8 worm cellular contexts compared by ENCODE assay signal in the genomic region with DNA sequence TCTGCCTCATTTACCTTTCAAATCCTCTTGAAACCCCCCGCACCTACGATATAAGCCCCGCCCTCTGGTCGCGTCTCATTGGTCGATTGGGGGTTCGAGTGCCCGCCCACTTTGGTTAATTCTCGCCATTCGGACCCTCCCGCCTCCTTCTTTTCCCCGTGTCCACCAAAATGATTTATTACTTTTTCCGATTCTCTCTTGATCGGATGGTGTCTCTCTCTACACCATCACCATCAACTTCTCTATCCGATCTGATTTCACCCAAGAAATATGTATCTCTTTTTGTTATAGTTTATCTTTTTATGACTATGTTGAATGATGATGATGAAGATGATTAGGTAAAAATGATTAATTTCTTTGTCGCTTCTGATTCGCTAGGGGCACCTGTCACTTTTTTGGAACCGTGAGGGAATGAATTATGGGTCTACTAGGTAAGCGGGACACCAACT.
TF ChIP-seq lines count a peak whose summit lies in the region.

No protein-coding gene starts in this region.

TF ChIP-seq in whole organism, L1 larva, 84 proteins besides CTCF, POLR2A, EP300 and RAD21 (continues in another document):
- TF ChIP-seq lin-14 (GFP tag; optimal IDR thresholded peaks at IDR 0.05; lab: Kevin White, UChicago) (peak; percentile 60), efl-3 (GFP tag; optimal IDR thresholded peaks at IDR 0.05; lab: Kevin White, UChicago) (no peak), dsc-1 (tag; optimal IDR thresholded peaks at IDR 0.05; lab: Kevin White, UChicago) (no peak), blmp-1 (tag; optimal IDR thresholded peaks at IDR 0.05; lab: Kevin White, UChicago) (peak; percentile 28), nhr-20 (tag; optimal IDR thresholded peaks at IDR 0.05; lab: Kevin White, UChicago) (peak; percentile 33), tbx-2 (tag; optimal IDR thresholded peaks at IDR 0.05; lab: Kevin White, UChicago) (peak; percentile 22), nhr-19 (GFP tag; conservative IDR thresholded peaks at IDR 0.05; lab: Robert Waterston, UW) (peak; percentile 32), rnt-1 (tag; optimal IDR thresholded peaks at IDR 0.05; lab: Kevin White, UChicago) (peak; percentile 53), snu-23 (GFP tag; optimal IDR thresholded peaks at IDR 0.05; lab: Kevin White, UChicago) (peak; percentile 34), nhr-85 (tag; lab: Kevin White, UChicago) (peak; percentile 92), irx-1 (tag; optimal IDR thresholded peaks at IDR 0.05; lab: Kevin White, UChicago) (peak; percentile 53)

TF ChIP-seq in whole organism, L2 larva, 48 proteins besides CTCF, POLR2A, EP300 and RAD21 (continues in another document):
- TF ChIP-seq zag-1 (tag; optimal IDR thresholded peaks at IDR 0.05; lab: Kevin White, UChicago) (no peak), aly-2 (tag; optimal IDR thresholded peaks at IDR 0.05; lab: Kevin White, UChicago) (no peak), unc-62 (GFP tag; optimal IDR thresholded peaks at IDR 0.05; lab: Kevin White, UChicago) (peak; percentile 76), ztf-1 (GFP tag; conservative IDR thresholded peaks at IDR 0.05; lab: Robert Waterston, UW) (no peak), nhr-129 (tag; optimal IDR thresholded peaks at IDR 0.05; lab: Kevin White, UChicago) (no peak), ceh-16 (tag; optimal IDR thresholded peaks at IDR 0.05; lab: Kevin White, UChicago) (peak; percentile 76), crh-2 (tag; optimal IDR thresholded peaks at IDR 0.05; lab: Kevin White, UChicago) (no peak), nhr-10 (tag; optimal IDR thresholded peaks at IDR 0.05; lab: Kevin White, UChicago) (no peak), dmd-4 (tag; optimal IDR thresholded peaks at IDR 0.05; lab: Kevin White, UChicago) (no peak), nhr-237 (tag; optimal IDR thresholded peaks at IDR 0.05; lab: Kevin White, UChicago) (no peak), sma-3 (GFP tag; optimal IDR thresholded peaks at IDR 0.05; lab: Kevin White, UChicago) (peak; percentile 10)

TF ChIP-seq in whole organism, L3 larva, 47 proteins besides CTCF, POLR2A, EP300 and RAD21:
- TF ChIP-seq nfya-1 (tag; optimal IDR thresholded peaks at IDR 0.05; lab: Kevin White, UChicago; ENCODE audit: insufficient read depth), result peak; percentile 95
- no peak for TF ChIP-seq elt-3 (tag; optimal IDR thresholded peaks at IDR 0.05; lab: Kevin White, UChicago)
- peak; percentile 60 for TF ChIP-seq unc-62 (GFP tag; optimal IDR thresholded peaks at IDR 0.05; lab: Kevin White, UChicago)
- no peak for TF ChIP-seq ceh-16 (tag; optimal IDR thresholded peaks at IDR 0.05; lab: Kevin White, UChicago)
- peak; percentile 75 for TF ChIP-seq elt-1 (tag; optimal IDR thresholded peaks at IDR 0.05; lab: Kevin White, UChicago)
- no peak for TF ChIP-seq fkh-2 (tag; optimal IDR thresholded peaks at IDR 0.05; lab: Kevin White, UChicago)
- no peak for TF ChIP-seq aly-2 (tag; optimal IDR thresholded peaks at IDR 0.05; lab: Kevin White, UChicago)
- TF ChIP-seq nhr-25 (tag; optimal IDR thresholded peaks at IDR 0.05; lab: Kevin White, UChicago), result peak; percentile 34
- TF ChIP-seq unc-39 (tag; optimal IDR thresholded peaks at IDR 0.05; lab: Kevin White, UChicago), result no peak
TF ChIP-seq in whole organism, L3 larva: peak in this region for 4.

TF ChIP-seq in whole organism, L4 larva, 104 proteins besides CTCF, POLR2A, EP300 and RAD21:
- TF ChIP-seq hlh-11 (tag; optimal IDR thresholded peaks at IDR 0.05; lab: Kevin White, UChicago) (peak; percentile 8), lsy-2 (tag; optimal IDR thresholded peaks at IDR 0.05; lab: Kevin White, UChicago) (peak in 1 of 2 experiments; percentile 48), ceh-32 (tag; optimal IDR thresholded peaks at IDR 0.05; lab: Kevin White, UChicago; ENCODE audit: poor library complexity) (no peak), spr-1 (tag; optimal IDR thresholded peaks at IDR 0.05; lab: Kevin White, UChicago) (no peak), aha-1 (tag; lab: Kevin White, UChicago) (peak; percentile 65), lin-29 (GFP tag; IDR thresholded peaks at IDR 0.05; lab: Robert Waterston, UW) (no peak), mdl-1 (tag; optimal IDR thresholded peaks at IDR 0.05; lab: Kevin White, UChicago) (peak in 1 of 2 experiments; percentile 2), unc-62 (GFP tag; optimal IDR thresholded peaks at IDR 0.05 in 1 of 2; lab: Kevin White, UChicago) (peak in 1 of 2 experiments; percentile 99), unc-62 (tag; optimal IDR thresholded peaks at IDR 0.05; lab: Kevin White, UChicago) (no peak), ceh-20 (GFP tag; IDR thresholded peaks at IDR 0.05; lab: Robert Waterston, UW) (peak; percentile 81)
TF ChIP-seq in whole organism, L4 larva: peak in this region for 6.

TF ChIP-seq in whole organism, early embryonic, 17 proteins besides CTCF, POLR2A, EP300 and RAD21:
- TF ChIP-seq hmg-4 (GFP tag; optimal IDR thresholded peaks at IDR 0.05; lab: Kevin White, UChicago), result peak; percentile 32
- peak; percentile 61 for TF ChIP-seq ceh-13 (GFP tag; optimal IDR thresholded peaks at IDR 0.05; lab: Kevin White, UChicago)
- 0 out of 2 replicates have a peak, but pooled peaks have one; percentile 40 for TF ChIP-seq tbx-11 (GFP tag; IDR thresholded peaks at IDR 0.05; lab: Robert Waterston, UW)
- 0 out of 2 replicates have a peak, but pooled peaks have one; percentile 45 for TF ChIP-seq sea-1 (GFP tag; conservative IDR thresholded peaks at IDR 0.05; lab: Robert Waterston, UW)
- no peak for TF ChIP-seq F13C5.2 (tag; optimal IDR thresholded peaks at IDR 0.05; lab: Kevin White, UChicago)

TF ChIP-seq in whole organism, late embryonic, 69 proteins besides CTCF, POLR2A, EP300 and RAD21 (continues in another document):
- TF ChIP-seq dmd-4 (tag; optimal IDR thresholded peaks at IDR 0.05; lab: Kevin White, UChicago; ENCODE audit: borderline replicate concordance) (no peak), unc-55 (GFP tag; optimal IDR thresholded peaks at IDR 0.05; lab: Kevin White, UChicago) (peak; percentile 98), lim-6 (tag; optimal IDR thresholded peaks at IDR 0.05; lab: Kevin White, UChicago) (no peak), elt-4 (tag; optimal IDR thresholded peaks at IDR 0.05; lab: Kevin White, UChicago) (no peak), ceh-2 (tag; optimal IDR thresholded peaks at IDR 0.05; lab: Kevin White, UChicago) (no peak), tbx-7 (tag; optimal IDR thresholded peaks at IDR 0.05; lab: Kevin White, UChicago) (no peak), tbx-2 (tag; optimal IDR thresholded peaks at IDR 0.05; lab: Kevin White, UChicago) (peak; percentile 14), nfya-1 (tag; optimal IDR thresholded peaks at IDR 0.05; lab: Kevin White, UChicago) (peak; percentile 91), ref-2 (tag; optimal IDR thresholded peaks at IDR 0.05; lab: Kevin White, UChicago) (no peak), unc-86 (tag; optimal IDR thresholded peaks at IDR 0.05; lab: Kevin White, UChicago) (no peak), ztf-16 (tag; optimal IDR thresholded peaks at IDR 0.05; lab: Kevin White, UChicago) (no peak), ceh-18 (tag; optimal IDR thresholded peaks at IDR 0.05; lab: Kevin White, UChicago) (peak; percentile 9), sox-4 (tag; optimal IDR thresholded peaks at IDR 0.05; lab: Kevin White, UChicago) (no peak), hlh-30 (tag; optimal IDR thresholded peaks at IDR 0.05; lab: Kevin White, UChicago; ENCODE audit: insufficient read depth) (no peak), ttx-3 (tag; optimal IDR thresholded peaks at IDR 0.05; lab: Kevin White, UChicago) (no peak)

TF ChIP-seq in whole organism, mixed stage, embryonic, 35 proteins besides CTCF, POLR2A, EP300 and RAD21:
- TF ChIP-seq ztf-11 (tag; optimal IDR thresholded peaks at IDR 0.05; lab: Kevin White, UChicago), result no peak
- TF ChIP-seq lsy-2 (tag; optimal IDR thresholded peaks at IDR 0.05; lab: Kevin White, UChicago), result peak; percentile 61
- TF ChIP-seq M03D4.4 (tag; optimal IDR thresholded peaks at IDR 0.05; lab: Kevin White, UChicago), result peak; percentile 11
- TF ChIP-seq pha-4 (tag; optimal IDR thresholded peaks at IDR 0.05; lab: Kevin White, UChicago), result no peak
- no peak for TF ChIP-seq sem-2 (GFP tag; optimal IDR thresholded peaks at IDR 0.05; lab: Kevin White, UChicago)
- TF ChIP-seq unc-120 (tag; optimal IDR thresholded peaks at IDR 0.05; lab: Kevin White, UChicago; ENCODE audit: poor library complexity, severe bottlenecking), result peak; percentile 84
- no peak for TF ChIP-seq lin-13 (tag; optimal IDR thresholded peaks at IDR 0.05; lab: Kevin White, UChicago)
- no peak for TF ChIP-seq cnd-1 (tag; optimal IDR thresholded peaks at IDR 0.05; lab: Kevin White, UChicago)
- TF ChIP-seq mab-5 (tag; optimal IDR thresholded peaks at IDR 0.05; lab: Kevin White, UChicago), result peak; percentile 92
- no peak for TF ChIP-seq nhr-2 (tag; optimal IDR thresholded peaks at IDR 0.05; lab: Kevin White, UChicago)
- TF ChIP-seq unc-62 (GFP tag; optimal IDR thresholded peaks at IDR 0.05; lab: Kevin White, UChicago), result peak; percentile 99
- TF ChIP-seq ces-1 (GFP tag; optimal IDR thresholded peaks at IDR 0.05; lab: Kevin White, UChicago), result no peak

TF ChIP-seq in whole organism, young adult, 124 proteins besides CTCF, POLR2A, EP300 and RAD21:
- TF ChIP-seq nfyb-1 (GFP tag; IDR thresholded peaks at IDR 0.05; lab: Robert Waterston, UW) (peak; percentile 84), mxl-1 (tag; optimal IDR thresholded peaks at IDR 0.05; lab: Kevin White, UChicago) (no peak)
